Worm (Caenorhabditis elegans) whole organism, mixed stage, embryonic: ENCODE measurements around the gene mks-3.

Source experiments
- lsy-2 ChIP-seq: fragments of 150-350 bp; optimal IDR thresholded peaks from 2 replicates; lab custom pipeline; 2014; ENCODE audit warnings: missing biosample characterization, missing genetic modification characterization
- nhr-12 ChIP-seq: fragments of 150-350 bp; optimal IDR thresholded peaks from 2 replicates; lab custom pipeline; 2014; ENCODE audit warnings: missing biosample characterization, missing genetic modification characterization
- nhr-237 ChIP-seq: fragments of 150-350 bp; optimal IDR thresholded peaks from 2 replicates; lab custom pipeline; 2014; ENCODE audit warnings: missing biosample characterization, missing genetic modification characterization
- nhr-28 ChIP-seq: fragments of 150-350 bp; optimal IDR thresholded peaks from 2 replicates; lab custom pipeline; 2014; ENCODE audit warnings: missing biosample characterization, missing genetic modification characterization
- nhr-76 ChIP-seq: sonication (generic microtip); optimal IDR thresholded peaks from 2 replicates; lab custom pipeline; 2017; ENCODE audit warnings: missing biosample characterization, missing genetic modification characterization
- pha-4 ChIP-seq: fragments of 150-350 bp; optimal IDR thresholded peaks from 2 replicates; lab custom pipeline; 2018; ENCODE audit warnings: missing biosample characterization, missing genetic modification reagents, missing genetic modification characterization
- snpc-4 ChIP-seq: fragments of 150-350 bp; optimal IDR thresholded peaks from 2 replicates; lab custom pipeline; 2014; ENCODE audit warnings: missing biosample characterization, missing genetic modification characterization
- tbx-8 ChIP-seq: fragments of 200-800 bp; sonication (Bioruptor generic); optimal IDR thresholded peaks from 2 replicates; lab custom pipeline; 2018; ENCODE audit warnings: mild to moderate bottlenecking, missing genetic modification characterization, moderate library complexity, missing compliant biosample characterization
- unc-62 ChIP-seq: fragments of 150-350 bp; optimal IDR thresholded peaks from 2 replicates; lab custom pipeline; 2014; ENCODE audit warnings: missing biosample characterization, missing genetic modification reagents, missing genetic modification characterization

ce11 chrII:7549035-7549434 lies 34.4 kb downstream of the mks-3 start, which contains the start of gene tph-1:
- TF ChIP-seq lsy-2 (no peak), nhr-12 (tag; lab: Kevin White, UChicago) (no peak), unc-62 (GFP tag; lab: Kevin White, UChicago) (no peak), snpc-4 (tag; lab: Kevin White, UChicago) (no peak), nhr-237 (tag; lab: Kevin White, UChicago) (no peak), nhr-76 (tag; lab: Kevin White, UChicago) (no peak), tbx-8 (GFP tag; lab: Kevin White, UChicago) (no peak), pha-4 (no peak), nhr-28 (tag; lab: Kevin White, UChicago) (no peak)
